Fruit fly (Drosophila melanogaster) S2 (cell line): ENCODE results near the gene CG12773.

ENCODE experiments used
- CG8478 ChIP-seq: fragments of >200 bp; optimal IDR thresholded peaks from 2 replicates; lab custom pipeline; 2018
- CTCF ChIP-seq, 2 experiments: fragments of >200 bp; optimal IDR thresholded peaks; 2 replicates each; lab custom pipeline; 2018

Gene CG12773

DNA sequence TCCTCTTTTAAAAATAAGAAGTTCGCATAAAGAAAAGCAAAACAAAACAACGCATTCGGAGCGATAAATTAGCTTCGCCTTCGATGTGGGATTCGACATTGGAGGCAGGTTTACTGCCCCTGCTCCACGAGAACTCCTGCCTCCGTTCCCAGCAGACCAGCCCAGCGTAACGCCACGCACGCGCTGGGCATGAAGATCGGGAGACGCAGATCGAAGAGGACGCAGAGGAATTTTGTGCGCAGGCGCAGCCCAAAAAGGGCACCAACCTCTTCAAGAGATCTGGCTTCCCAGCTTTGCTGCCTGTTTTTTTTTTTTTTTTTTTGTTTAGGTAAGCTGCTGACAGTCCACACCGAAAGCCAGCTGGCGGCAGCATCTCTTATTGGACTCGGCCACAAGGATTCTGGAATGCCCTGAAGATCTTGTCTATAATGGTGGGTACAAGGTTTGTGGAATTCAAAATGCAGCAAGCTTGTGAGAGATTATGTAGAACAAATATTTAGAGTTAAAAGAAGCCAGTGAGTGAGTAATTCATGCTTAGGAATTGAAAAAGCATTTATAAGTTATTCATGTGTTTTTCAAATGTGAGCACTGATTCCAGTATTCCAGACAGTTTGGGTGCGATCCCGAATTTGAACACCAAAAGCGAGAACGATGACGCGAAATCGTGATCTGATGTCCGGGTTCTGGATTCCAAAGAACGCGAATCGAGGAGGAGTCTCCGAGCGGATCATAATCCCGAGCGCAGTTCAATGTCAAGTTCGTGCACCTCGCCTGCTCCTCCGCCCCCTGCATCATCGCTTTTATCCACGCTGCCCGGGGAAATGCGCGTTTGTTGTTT lies 33.4 kb downstream of the CG12773 start:
- TF ChIP-seq CTCF (optimal IDR thresholded peaks at IDR 0.05; lab: Kevin White, UChicago) (no peak), CG8478 (lab: Kevin White, UChicago) (no peak)

DNA sequence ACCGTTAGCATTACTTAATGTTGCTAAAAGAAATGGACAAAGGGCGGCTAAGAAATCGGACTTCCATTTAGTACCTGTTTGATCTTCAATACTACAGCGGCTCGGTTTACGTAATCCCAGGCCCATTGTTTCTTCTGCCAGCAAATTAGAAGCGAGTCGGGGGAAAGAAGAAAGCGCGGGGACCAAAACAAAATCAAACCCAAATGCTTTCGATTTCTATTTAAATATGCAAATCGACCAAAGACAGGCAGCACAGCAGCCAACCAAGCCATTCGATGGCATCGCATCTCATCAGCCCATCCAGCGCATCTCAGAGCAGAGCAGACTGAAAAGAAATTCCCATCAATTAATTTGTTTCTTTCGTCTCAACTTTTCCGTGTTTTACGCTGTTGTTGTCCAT lies 41.3 kb downstream of the CG12773 start:
- TF ChIP-seq CG8478 (lab: Kevin White, UChicago) = no peak
- TF ChIP-seq CTCF (optimal IDR thresholded peaks at IDR 0.05; lab: Kevin White, UChicago) = no peak

DNA sequence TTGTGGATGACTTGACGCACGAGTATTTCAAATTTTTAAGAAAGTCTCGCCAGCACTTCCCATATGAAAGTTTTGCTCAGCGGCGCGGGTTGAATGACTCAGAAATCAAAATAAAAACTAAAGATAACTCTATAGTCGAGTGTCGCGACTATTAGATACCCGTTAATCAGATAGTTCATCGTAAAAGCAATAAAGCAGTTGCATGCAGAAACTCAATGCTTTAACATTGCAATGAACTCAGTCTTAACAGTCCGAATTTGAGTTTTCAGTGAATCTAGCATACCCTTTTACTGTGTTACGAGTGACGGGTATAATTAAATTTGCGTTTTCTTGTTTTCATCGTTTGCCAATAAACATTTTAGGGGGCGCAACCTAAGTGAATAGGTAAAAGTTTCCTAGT lies 42.6 kb downstream of the CG12773 start:
- TF ChIP-seq CTCF (optimal IDR thresholded peaks at IDR 0.05; lab: Kevin White, UChicago) = no peak
- no peak for TF ChIP-seq CG8478 (lab: Kevin White, UChicago)

DNA sequence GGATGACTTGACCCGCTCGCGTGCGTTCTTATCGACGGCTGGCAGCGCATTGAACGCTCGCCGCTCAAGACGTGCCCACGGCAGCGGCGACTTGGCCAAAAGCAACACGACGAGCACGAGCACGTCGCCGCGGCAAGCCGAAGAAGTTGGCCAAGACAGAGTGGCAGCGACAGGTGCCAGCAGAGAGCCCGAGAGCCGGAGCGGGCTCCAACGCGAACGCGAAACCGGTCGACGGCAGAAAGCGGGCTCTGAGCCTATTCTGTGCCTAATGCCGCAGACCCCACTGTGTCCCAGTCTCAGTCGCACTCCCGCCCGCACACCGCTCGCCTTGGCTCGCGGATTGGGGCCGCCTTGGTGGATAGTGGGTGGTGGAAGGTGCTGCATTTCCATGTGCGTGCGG lies 45.3 kb downstream of the CG12773 start:
- TF ChIP-seq CG8478 (lab: Kevin White, UChicago) (no peak), CTCF (optimal IDR thresholded peaks at IDR 0.05; lab: Kevin White, UChicago) (no peak)

DNA sequence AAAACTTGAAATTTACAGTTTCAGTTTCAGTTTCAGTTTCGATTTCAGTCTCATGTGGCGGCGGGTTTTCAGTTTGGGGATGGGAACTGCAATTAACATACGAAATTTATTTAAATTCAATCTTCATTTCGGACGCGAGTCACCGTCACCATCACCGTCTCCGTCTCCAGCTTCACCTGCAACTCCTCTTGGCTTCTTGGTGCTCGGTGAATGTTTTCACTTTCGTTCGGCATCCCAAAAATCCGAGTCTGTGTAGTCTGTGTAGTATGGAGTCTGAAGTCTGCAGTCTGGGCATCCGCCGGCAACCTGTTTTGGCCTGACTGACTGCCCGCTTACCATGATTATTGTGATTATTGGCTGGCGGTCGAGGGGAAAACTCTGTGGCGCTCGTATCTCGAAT lies 49.8 kb downstream of the CG12773 start:
- TF ChIP-seq CG8478 (lab: Kevin White, UChicago) = no peak
- no peak for TF ChIP-seq CTCF (optimal IDR thresholded peaks at IDR 0.05; lab: Kevin White, UChicago)

DNA sequence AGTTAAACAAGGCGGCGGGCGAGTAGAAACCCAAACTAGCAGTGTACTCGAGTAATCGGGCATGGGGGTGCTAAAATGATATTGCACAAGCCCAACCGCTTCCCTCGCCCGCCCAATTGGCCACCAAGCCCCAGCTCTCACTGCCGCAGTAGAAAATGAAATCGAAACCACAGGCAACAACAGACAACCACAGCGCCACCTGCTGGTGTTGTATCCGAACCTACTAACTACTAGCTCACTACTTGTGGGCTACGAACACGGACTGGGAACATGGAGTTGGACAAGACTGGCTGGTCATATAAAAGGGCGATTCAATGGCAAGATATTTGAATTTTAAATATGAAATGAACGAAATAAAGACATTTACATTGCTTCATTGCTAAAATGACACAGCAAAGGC lies 53.9 kb downstream of the CG12773 start:
- TF ChIP-seq CTCF (optimal IDR thresholded peaks at IDR 0.05; lab: Kevin White, UChicago) (peak; percentile 65 to 70), CG8478 (lab: Kevin White, UChicago) (no peak)
